Fruit fly (Drosophila melanogaster) whole organism, embryonic: ENCODE data around the gene CG15480.

Source experiments
- Atf6 ChIP-seq: fragments of 200-800 bp; sonication (Bioruptor generic); IDR thresholded peaks from 2 replicates; pipeline ENCODE4 v1.3.6; 2022; ENCODE audit warnings: missing biosample characterization, missing genetic modification characterization
- CG10209 ChIP-seq: fragments of 200-800 bp; sonication (Bioruptor generic); optimal IDR thresholded peaks from 3 replicates; lab custom pipeline; 2017; ENCODE audit warnings: missing biosample characterization, mild to moderate bottlenecking, missing genetic modification characterization, missing genetic modification reagents
- CG10321 ChIP-seq: fragments of 200-800 bp; sonication (Bioruptor generic); IDR thresholded peaks from 2 replicates; pipeline ENCODE4 v1.3.6; 2022; ENCODE audit warnings: missing biosample characterization, missing genetic modification characterization
- CG10654 ChIP-seq: fragments of 200-800 bp; sonication (Bioruptor generic); optimal IDR thresholded peaks from 2 replicates; lab custom pipeline; 2016; ENCODE audit warnings: missing biosample characterization, missing genetic modification characterization
- CG11695 ChIP-seq: fragments of 200-800 bp; sonication (Bioruptor generic); IDR thresholded peaks from 3 replicates; pipeline ENCODE4 v1.3.6; 2022; ENCODE audit warnings: missing biosample characterization, missing genetic modification characterization
- CG13296 ChIP-seq: fragments of 200-800 bp; sonication (Bioruptor generic); optimal IDR thresholded peaks from 3 replicates; lab custom pipeline; 2018; ENCODE audit warnings: missing biosample characterization, mild to moderate bottlenecking, missing genetic modification characterization
- CG13775 ChIP-seq: fragments of 200-800 bp; sonication (Bioruptor generic); optimal IDR thresholded peaks from 3 replicates; lab custom pipeline; 2017; ENCODE audit warnings: missing biosample characterization, mild to moderate bottlenecking, missing genetic modification characterization
- CG14667 ChIP-seq: fragments of 200-800 bp; sonication (Bioruptor generic); IDR thresholded peaks from 2 replicates; pipeline ENCODE4 v1.3.6; 2022; ENCODE audit warnings: missing biosample characterization, missing genetic modification characterization
- CG15479 ChIP-seq: fragments of 200-800 bp; sonication (Bioruptor generic); optimal IDR thresholded peaks from 3 replicates; lab custom pipeline; 2019; ENCODE audit warnings: missing biosample characterization, mild to moderate bottlenecking, missing genetic modification characterization, moderate library complexity
- CG15514 ChIP-seq: fragments of 200-800 bp; sonication (Bioruptor generic); optimal IDR thresholded peaks from 3 replicates; lab custom pipeline; 2017; ENCODE audit warnings: missing biosample characterization, missing genetic modification characterization, mild to moderate bottlenecking, moderate library complexity, missing genetic modification reagents
- CG1792 ChIP-seq: fragments of 200-800 bp; sonication (Bioruptor generic); optimal IDR thresholded peaks from 2 replicates; lab custom pipeline; 2016; ENCODE audit warnings: missing biosample characterization, missing genetic modification characterization
- CG18619 ChIP-seq: fragments of 200-800 bp; sonication (Bioruptor generic); optimal IDR thresholded peaks from 3 replicates; lab custom pipeline; 2017; ENCODE audit warnings: missing biosample characterization, mild to moderate bottlenecking, missing genetic modification characterization
- CG2678 ChIP-seq: fragments of 200-800 bp; sonication (Bioruptor generic); optimal IDR thresholded peaks from 3 replicates; lab custom pipeline; 2019; ENCODE audit warnings: missing biosample characterization, mild to moderate bottlenecking, missing genetic modification characterization, moderate library complexity
- CG32532 ChIP-seq: fragments of 200-800 bp; sonication (Bioruptor generic); IDR thresholded peaks from 2 replicates; pipeline ENCODE4 v1.3.6; 2022; ENCODE audit warnings: missing biosample characterization, missing genetic modification characterization
- CG4328 ChIP-seq: fragments of 200-800 bp; sonication (Bioruptor generic); optimal IDR thresholded peaks from 3 replicates; lab custom pipeline; 2017; ENCODE audit warnings: missing biosample characterization, missing genetic modification reagents, missing genetic modification characterization
- CG4820 ChIP-seq: fragments of 200-800 bp; sonication (Bioruptor generic); optimal IDR thresholded peaks from 3 replicates; lab custom pipeline; 2016; ENCODE audit warnings: missing biosample characterization, missing genetic modification characterization
- CG6272 ChIP-seq: fragments of 200-800 bp; sonication (Bioruptor generic); IDR thresholded peaks from 2 replicates; pipeline ENCODE4 v1.3.6; 2022; ENCODE audit warnings: missing biosample characterization, missing genetic modification characterization
- CG6765 ChIP-seq: fragments of 200-800 bp; sonication (Bioruptor generic); optimal IDR thresholded peaks from 3 replicates; lab custom pipeline; 2017; ENCODE audit warnings: missing biosample characterization, mild to moderate bottlenecking, missing genetic modification characterization
- CG9437 ChIP-seq: fragments of 200-800 bp; sonication (Bioruptor generic); optimal IDR thresholded peaks from 2 replicates; lab custom pipeline; 2018; ENCODE audit warnings: missing biosample characterization, mild to moderate bottlenecking, missing genetic modification characterization
- CG9727 ChIP-seq: fragments of 200-800 bp; sonication (Bioruptor generic); optimal IDR thresholded peaks from 3 replicates; lab custom pipeline; 2017; ENCODE audit warnings: missing biosample characterization, mild to moderate bottlenecking, missing genetic modification characterization
- CG9817 ChIP-seq: fragments of 200-800 bp; sonication (Bioruptor generic); optimal IDR thresholded peaks from 2 replicates; lab custom pipeline; 2018; ENCODE audit warnings: missing biosample characterization, mild to moderate bottlenecking, missing genetic modification characterization, moderate library complexity
- Dad ChIP-seq: fragments of 200-800 bp; sonication (Bioruptor generic); optimal IDR thresholded peaks from 3 replicates; lab custom pipeline; 2016; ENCODE audit warnings: missing biosample characterization, missing genetic modification characterization
- Dbx ChIP-seq: fragments of 200-800 bp; sonication (Bioruptor generic); IDR thresholded peaks from 3 replicates; pipeline ENCODE4 v1.3.6; 2022; ENCODE audit warnings: missing biosample characterization, missing genetic modification characterization
- Deaf1 ChIP-seq: fragments of 200-800 bp; optimal IDR thresholded peaks from 3 replicates; lab custom pipeline; 2019; ENCODE audit warnings: missing biosample characterization, mild to moderate bottlenecking, missing genetic modification characterization, moderate library complexity
- HLH4C ChIP-seq: fragments of 200-800 bp; sonication (Bioruptor generic); IDR thresholded peaks from 3 replicates; pipeline ENCODE4 v1.3.6; 2022; ENCODE audit warnings: missing biosample characterization, missing genetic modification characterization; ENCODE audit not compliant: partially characterized antibody
- Hr3 ChIP-seq: fragments of 200-800 bp; sonication (Bioruptor generic); optimal IDR thresholded peaks from 3 replicates; lab custom pipeline; 2016; ENCODE audit warnings: missing biosample characterization, missing genetic modification characterization
- Hr51 ChIP-seq, 2 experiments: fragments of 200-800 bp; sonication (Bioruptor generic); optimal IDR thresholded peaks; 2 replicates in 1 of 2; 3 replicates in 1 of 2; lab custom pipeline; 2016 to 2018; ENCODE audit warnings: missing biosample characterization in 2 of 2, missing genetic modification characterization in 2 of 2, mild to moderate bottlenecking in 1 of 2, moderate library complexity in 1 of 2
- Hsf ChIP-seq: fragments of 200-800 bp; sonication (Bioruptor generic); optimal IDR thresholded peaks from 3 replicates; lab custom pipeline; 2016; ENCODE audit warnings: missing biosample characterization, missing genetic modification characterization
- Jarid2 ChIP-seq: fragments of 200-800 bp; sonication (Bioruptor generic); optimal IDR thresholded peaks from 3 replicates; lab custom pipeline; 2017; ENCODE audit warnings: mild to moderate bottlenecking, missing biosample characterization, missing genetic modification reagents, missing genetic modification characterization
- Kr ChIP-seq: fragments of 200-800 bp; sonication (Bioruptor generic); optimal IDR thresholded peaks from 2 replicates; lab custom pipeline; 2017; ENCODE audit warnings: missing biosample characterization, mild to moderate bottlenecking, missing genetic modification characterization
- Lhr ChIP-seq: fragments of 200-800 bp; sonication (Bioruptor generic); optimal IDR thresholded peaks from 3 replicates; lab custom pipeline; 2017; ENCODE audit warnings: mild to moderate bottlenecking, missing biosample characterization, missing genetic modification reagents, missing genetic modification characterization
- NK7.1 ChIP-seq: fragments of 200-800 bp; sonication (Bioruptor generic); optimal IDR thresholded peaks from 3 replicates; lab custom pipeline; 2016; ENCODE audit warnings: missing biosample characterization, missing genetic modification characterization
- Side ChIP-seq: fragments of 200-800 bp; sonication (Bioruptor generic); optimal IDR thresholded peaks from 2 replicates; lab custom pipeline; 2016; ENCODE audit warnings: missing biosample characterization, missing genetic modification characterization
- Tbp ChIP-seq: fragments of >200 bp; optimal IDR thresholded peaks from 2 replicates; lab custom pipeline; 2018; ENCODE audit warnings: missing biosample characterization, missing genetic modification characterization
- bab2 ChIP-seq: fragments of 200-800 bp; sonication (Bioruptor generic); optimal IDR thresholded peaks from 2 replicates; lab custom pipeline; 2016; ENCODE audit warnings: missing biosample characterization, missing genetic modification characterization
- corto ChIP-seq: fragments of 200-800 bp; sonication (Bioruptor generic); optimal IDR thresholded peaks from 2 replicates; lab custom pipeline; 2016; ENCODE audit warnings: missing biosample characterization, mild to moderate bottlenecking, missing genetic modification characterization, moderate library complexity
- croc ChIP-seq: fragments of 200-800 bp; sonication (Bioruptor generic); conservative IDR thresholded peaks from 3 replicates; pipeline ENCODE4 v1.3.6; 2022; ENCODE audit warnings: missing biosample characterization, missing genetic modification characterization
- eve ChIP-seq, 2 experiments: fragments of >200 bp; optimal IDR thresholded peaks; 2 replicates each; lab custom pipeline; 2017; ENCODE audit warnings: missing biosample characterization in 2 of 2, missing genetic modification characterization in 2 of 2
- gce ChIP-seq: fragments of 200-800 bp; sonication (Bioruptor generic); IDR thresholded peaks from 3 replicates; pipeline ENCODE4 v1.3.6; 2022; ENCODE audit warnings: missing biosample characterization, missing genetic modification characterization
- gro ChIP-seq: fragments of 200-800 bp; sonication (Bioruptor generic); optimal IDR thresholded peaks from 2 replicates; lab custom pipeline; 2016; ENCODE audit warnings: missing biosample characterization, missing genetic modification characterization
- hbn ChIP-seq: fragments of 200-800 bp; sonication (Bioruptor generic); IDR thresholded peaks from 2 replicates; pipeline ENCODE4 v1.3.6; 2022; ENCODE audit warnings: missing biosample characterization, missing genetic modification characterization; ENCODE audit not compliant: partially characterized antibody
- hkb ChIP-seq, 2 experiments: fragments of 200-800 bp in 1 of 2; fragments of >200 bp in 1 of 2; sonication (Bioruptor generic) in 1 of 2; IDR thresholded peaks in 1 of 2; optimal IDR thresholded peaks in 1 of 2; 2 replicates each; pipeline versions ENCODE4 v1.3.6 to Lab custom; 2017 to 2022; ENCODE audit warnings: missing biosample characterization in 1 of 2, missing genetic modification characterization in 1 of 2
- pita ChIP-seq: fragments of 200-800 bp; sonication (Bioruptor generic); optimal IDR thresholded peaks from 2 replicates; lab custom pipeline; 2017; ENCODE audit warnings: missing biosample characterization, mild to moderate bottlenecking, missing genetic modification characterization
- sc ChIP-seq, 3 experiments: fragments of >200 bp in 2 of 3; fragments of 200-800 bp in 1 of 3; sonication (Bioruptor generic) in 1 of 3; optimal IDR thresholded peaks; 2 replicates in 2 of 3; 3 replicates in 1 of 3; lab custom pipeline; 2017; ENCODE audit warnings: mild to moderate bottlenecking in 1 of 3, missing biosample characterization in 1 of 3, missing genetic modification characterization in 1 of 3, missing genetic modification reagents in 1 of 3
- sima ChIP-seq: fragments of 200-800 bp; sonication (Bioruptor generic); optimal IDR thresholded peaks from 2 replicates; lab custom pipeline; 2016; ENCODE audit warnings: missing biosample characterization, missing genetic modification characterization
- stc ChIP-seq: fragments of 200-800 bp; sonication (Bioruptor generic); IDR thresholded peaks from 2 replicates; pipeline ENCODE4 v1.3.6; 2022; ENCODE audit warnings: missing biosample characterization, missing genetic modification characterization
- tx ChIP-seq: fragments of 200-800 bp; sonication (Bioruptor generic); optimal IDR thresholded peaks from 2 replicates; lab custom pipeline; 2016; ENCODE audit warnings: missing biosample characterization, missing genetic modification characterization
- vnd ChIP-seq: fragments of 200-800 bp; sonication (Bioruptor generic); IDR thresholded peaks from 3 replicates; pipeline ENCODE4 v1.3.6; 2022; ENCODE audit warnings: missing biosample characterization, missing genetic modification characterization; ENCODE audit not compliant: partially characterized antibody

Gene CG15480

DNA sequence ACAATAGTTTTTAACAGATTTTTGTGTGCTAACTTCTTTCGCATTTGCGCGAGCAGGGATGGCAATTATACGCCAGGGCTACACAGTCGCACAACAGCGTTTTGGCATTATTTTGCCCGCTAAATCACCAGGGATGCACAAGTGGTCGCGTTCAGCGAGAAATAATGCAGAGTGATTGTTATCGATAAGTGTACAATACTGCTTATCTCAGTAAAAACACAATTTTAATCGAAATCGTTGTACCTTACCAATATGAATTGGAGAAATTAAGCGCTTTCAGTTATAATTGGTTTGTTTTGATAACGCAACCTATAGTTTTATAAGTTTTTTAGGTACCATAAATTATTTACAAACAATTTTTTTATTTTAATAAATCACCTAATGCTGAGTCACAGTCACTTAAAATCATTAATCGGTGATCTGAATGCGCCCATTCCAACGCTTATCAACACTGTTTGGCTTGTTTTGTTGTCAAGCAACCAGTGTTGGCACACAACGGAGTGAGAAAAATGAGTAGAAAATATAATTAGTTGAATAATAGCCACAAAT, 48.3 kb downstream of the CG15480 start, which contains the start of the genes Sfmbt and CG5439 (continued):
- TF ChIP-seq Hr3 (GFP tag; lab: Kevin White, UChicago) (peak; percentile 89), CG2678 (no peak), hbn (no peak), Kr (GFP tag; lab: Kevin White, UChicago) (no peak), Tbp (no peak), pita (GFP tag; lab: Kevin White, UChicago) (no peak), Jarid2 (no peak), Dad (GFP tag; lab: Kevin White, UChicago) (peak; percentile 57), eve (GFP tag; optimal IDR thresholded peaks at IDR 0.05; lab: Kevin White, UChicago) (no peak), vnd (GFP tag; lab: Robert Waterston, UW) (no peak), CG15479 (GFP tag; lab: Kevin White, UChicago) (peak; percentile 97), Hsf (GFP tag; lab: Kevin White, UChicago) (peak; percentile 83), CG11695 (GFP tag; lab: Robert Waterston, UW) (0 out of 3 replicates have a peak, but pooled peaks have one; percentile 20), Dbx (GFP tag; lab: Robert Waterston, UW) (peak; percentile 87), CG4820 (GFP tag; lab: Kevin White, UChicago) (peak; percentile 73), croc (GFP tag; lab: Robert Waterston, UW) (peak; percentile 61), hkb (optimal IDR thresholded peaks at IDR 0.05; lab: Kevin White, UChicago) (peak; percentile 60), hkb (GFP tag; IDR thresholded peaks at IDR 0.05; lab: Robert Waterston, UW) (peak; percentile 31; the same call in 1 of the 2 replicates), CG4328 (GFP tag; lab: Kevin White, UChicago) (peak; percentile 68), CG9727 (peak; percentile 79), NK7.1 (GFP tag; lab: Kevin White, UChicago) (peak; percentile 52), Deaf1 (no peak), CG14667 (GFP tag; lab: Robert Waterston, UW) (peak; percentile 64; the same call in 1 of the 2 replicates), CG32532 (GFP tag; lab: Robert Waterston, UW) (peak; percentile 77), CG1792 (GFP tag; lab: Kevin White, UChicago) (peak; percentile 31), CG6272 (GFP tag; lab: Robert Waterston, UW) (peak; percentile 77), CG13775 (GFP tag; lab: Kevin White, UChicago) (peak; percentile 88), HLH4C (GFP tag; lab: Robert Waterston, UW) (peak; percentile 62; the same call in 2 of the 3 replicates), Hr51 (GFP tag; optimal IDR thresholded peaks at IDR 0.05; lab: Kevin White, UChicago) (peak in 1 of 2 experiments; percentile 75), CG10209 (GFP tag; lab: Kevin White, UChicago) (no peak), Side (GFP tag; lab: Kevin White, UChicago) (peak; percentile 54), corto (peak; percentile 29), CG9817 (peak; percentile 80), CG13296 (no peak), Lhr (GFP tag; lab: Kevin White, UChicago) (peak; percentile 69), Atf6 (GFP tag; lab: Robert Waterston, UW) (peak; percentile 53; the same call in 1 of the 2 replicates), CG15514 (peak; percentile 62), tx (GFP tag; lab: Kevin White, UChicago) (peak; percentile 75), CG10654 (GFP tag; lab: Kevin White, UChicago) (peak; percentile 67), gce (no peak), sima (no peak), sc (optimal IDR thresholded peaks at IDR 0.05; lab: Kevin White, UChicago) (no peak), sc (GFP tag; optimal IDR thresholded peaks at IDR 0.05; lab: Kevin White, UChicago) (no peak), stc (no peak), CG9437 (peak; percentile 29), CG18619 (GFP tag; lab: Kevin White, UChicago) (peak; percentile 75), bab2 (GFP tag; lab: Kevin White, UChicago) (peak; percentile 82), gro (peak; percentile 17), CG6765 (GFP tag; lab: Kevin White, UChicago) (peak; percentile 16), CG10321 (GFP tag; lab: Robert Waterston, UW) (no peak)
